Worm (Caenorhabditis elegans) whole organism, L1 larva: Measurements from ENCODE around the gene athp-2.
A peak's percentile ranks its signal among the peaks of the same experiment; 100 is the strongest.

Source experiments
- alr-1 ChIP-seq: fragments of 200-800 bp; sonication (Bioruptor generic); optimal IDR thresholded peaks from 2 replicates; lab custom pipeline; 2018; ENCODE audit warnings: borderline replicate concordance, mild to moderate bottlenecking, missing genetic modification characterization, missing compliant biosample characterization
- aly-2 ChIP-seq: fragments of 150-350 bp; optimal IDR thresholded peaks from 2 replicates; lab custom pipeline; 2014; ENCODE audit warnings: missing biosample characterization, missing genetic modification characterization
- blmp-1 ChIP-seq: fragments of 150-350 bp; optimal IDR thresholded peaks from 2 replicates; lab custom pipeline; 2014; ENCODE audit warnings: missing biosample characterization, missing genetic modification characterization
- ceh-82 ChIP-seq, 3 experiments: fragments of 150-350 bp in 1 of 3; sonication (generic microtip) in 2 of 3; optimal IDR thresholded peaks; 2 replicates each; lab custom pipeline; 2014 to 2017; ENCODE audit warnings: missing biosample characterization in 3 of 3, missing genetic modification characterization in 3 of 3
- ceh-90 ChIP-seq: sonication (generic microtip); optimal IDR thresholded peaks from 2 replicates; lab custom pipeline; 2016; ENCODE audit warnings: missing genetic modification characterization, missing compliant biosample characterization
- dsc-1 ChIP-seq: sonication (generic microtip); optimal IDR thresholded peaks from 2 replicates; lab custom pipeline; 2016; ENCODE audit warnings: mild to moderate bottlenecking, missing genetic modification characterization, missing compliant biosample characterization
- efl-3 ChIP-seq: fragments of 200-800 bp; sonication (Bioruptor generic); optimal IDR thresholded peaks from 2 replicates; lab custom pipeline; 2018; ENCODE audit warnings: mild to moderate bottlenecking, missing genetic modification characterization, missing compliant biosample characterization
- egl-13 ChIP-seq: sonication (generic microtip); optimal IDR thresholded peaks from 2 replicates; lab custom pipeline; 2016; ENCODE audit warnings: missing genotype, missing genetic modification reagents, missing genetic modification characterization, missing compliant biosample characterization
- elt-3 ChIP-seq, 6 experiments: fragments of 150-350 bp in 1 of 6; sonication (generic microtip); optimal IDR thresholded peaks; 2 replicates each; lab custom pipeline; 2017 to 2018; ENCODE audit warnings: missing biosample characterization in 6 of 6, missing genetic modification characterization in 6 of 6, inconsistent platforms in 1 of 6
- fkh-4 ChIP-seq: sonication (generic microtip); optimal IDR thresholded peaks from 2 replicates; lab custom pipeline; 2016; ENCODE audit warnings: missing compliant biosample characterization, missing genetic modification characterization, borderline replicate concordance
- fkh-8 ChIP-seq: sonication (generic microtip); optimal IDR thresholded peaks from 2 replicates; lab custom pipeline; 2016; ENCODE audit warnings: mild to moderate bottlenecking, missing genetic modification characterization, missing compliant biosample characterization
- fos-1 ChIP-seq: fragments of 150-350 bp; optimal IDR thresholded peaks from 2 replicates; lab custom pipeline; 2014; ENCODE audit warnings: missing biosample characterization, missing genetic modification characterization
- hlh-17 ChIP-seq: fragments of 200-800 bp; sonication (Bioruptor generic); optimal IDR thresholded peaks from 2 replicates; lab custom pipeline; 2018; ENCODE audit warnings: missing genetic modification characterization, mild to moderate bottlenecking, missing compliant biosample characterization, moderate library complexity, borderline replicate concordance
- isw-1 ChIP-seq: fragments of 200-800 bp; sonication (Bioruptor generic); IDR thresholded peaks from 2 replicates; pipeline ENCODE4 v1.3.6; 2022; ENCODE audit warnings: missing genetic modification characterization, missing compliant biosample characterization
- lin-35 ChIP-seq, 2 experiments: fragments of 150-350 bp; optimal IDR thresholded peaks; 2 replicates each; lab custom pipeline; 2014; ENCODE audit warnings: missing biosample characterization in 2 of 2, missing genetic modification characterization in 2 of 2, missing genetic modification reagents in 2 of 2
- lir-3 ChIP-seq: sonication (generic microtip); optimal IDR thresholded peaks from 2 replicates; lab custom pipeline; 2016; ENCODE audit warnings: mild to moderate bottlenecking, missing genetic modification characterization, moderate library complexity, missing compliant biosample characterization; ENCODE audit not compliant: poor library complexity
- mdl-1 ChIP-seq, 2 experiments: fragments of 150-350 bp; optimal IDR thresholded peaks; 2 replicates each; lab custom pipeline; 2014 to 2017; ENCODE audit warnings: missing biosample characterization in 2 of 2, missing genetic modification characterization in 2 of 2, inconsistent platforms in 1 of 2
- mef-2 ChIP-seq: fragments of 150-350 bp; optimal IDR thresholded peaks from 2 replicates; lab custom pipeline; 2014; ENCODE audit warnings: missing biosample characterization, missing genetic modification characterization
- nhr-11 ChIP-seq: fragments of 150-350 bp; optimal IDR thresholded peaks from 2 replicates; lab custom pipeline; 2014; ENCODE audit warnings: missing biosample characterization, missing genetic modification characterization
- nhr-19 ChIP-seq: fragments of 200-800 bp; sonication (Bioruptor generic); conservative IDR thresholded peaks from 2 replicates; pipeline ENCODE4 v1.3.6; 2022; ENCODE audit warnings: missing genetic modification characterization, missing compliant biosample characterization
- nhr-20 ChIP-seq: sonication (generic microtip); optimal IDR thresholded peaks from 2 replicates; lab custom pipeline; 2016; ENCODE audit warnings: mild to moderate bottlenecking, missing genetic modification characterization, missing compliant biosample characterization
- nhr-77 ChIP-seq: fragments of 150-350 bp; optimal IDR thresholded peaks from 2 replicates; lab custom pipeline; 2014; ENCODE audit warnings: missing biosample characterization, missing genetic modification characterization
- nhr-84 ChIP-seq: sonication (generic microtip); optimal IDR thresholded peaks from 2 replicates; lab custom pipeline; 2017; ENCODE audit warnings: missing biosample characterization, missing genetic modification characterization
- nhr-85 ChIP-seq: sonication (generic microtip); peaks from one replicate; lab custom pipeline; 2016; ENCODE audit warnings: missing genetic modification characterization, inconsistent platforms, missing compliant biosample characterization
- nhr-90 ChIP-seq: sonication (generic microtip); optimal IDR thresholded peaks from 2 replicates; lab custom pipeline; 2016; ENCODE audit warnings: mild to moderate bottlenecking, missing genetic modification characterization, missing compliant biosample characterization; ENCODE audit not compliant: poor library complexity
- pag-3 ChIP-seq: sonication (generic microtip); optimal IDR thresholded peaks from 2 replicates; lab custom pipeline; 2017; ENCODE audit warnings: missing genetic modification characterization, mild to moderate bottlenecking, missing compliant biosample characterization, antibody characterized with exemption, borderline replicate concordance; ENCODE audit not compliant: insufficient read depth
- rnt-1 ChIP-seq: sonication (generic microtip); optimal IDR thresholded peaks from 2 replicates; lab custom pipeline; 2016; ENCODE audit warnings: mild to moderate bottlenecking, missing genetic modification characterization, moderate library complexity, missing compliant biosample characterization
- snpc-4 ChIP-seq: fragments of 150-350 bp; optimal IDR thresholded peaks from 2 replicates; lab custom pipeline; 2014; ENCODE audit warnings: missing biosample characterization, missing genetic modification characterization
- snu-23 ChIP-seq: sonication (generic microtip); optimal IDR thresholded peaks from 2 replicates; lab custom pipeline; 2016; ENCODE audit warnings: missing genetic modification characterization, missing compliant biosample characterization
- sox-4 ChIP-seq: sonication (generic microtip); optimal IDR thresholded peaks from 2 replicates; lab custom pipeline; 2016; ENCODE audit warnings: missing genetic modification characterization, missing compliant biosample characterization
- sptf-1 ChIP-seq: fragments of 150-350 bp; optimal IDR thresholded peaks from 2 replicates; lab custom pipeline; 2014; ENCODE audit warnings: missing biosample characterization, missing genetic modification characterization
- sup-37 ChIP-seq: fragments of 200-800 bp; sonication (Bioruptor generic); optimal IDR thresholded peaks from 2 replicates; lab custom pipeline; 2018; ENCODE audit warnings: mild to moderate bottlenecking, missing genetic modification characterization, missing compliant biosample characterization
- swsn-7 ChIP-seq: sonication (generic microtip); optimal IDR thresholded peaks from 2 replicates; lab custom pipeline; 2016; ENCODE audit warnings: missing genetic modification characterization, missing compliant biosample characterization
- tbx-2 ChIP-seq: sonication (generic microtip); optimal IDR thresholded peaks from 2 replicates; lab custom pipeline; 2016; ENCODE audit warnings: missing genetic modification characterization, missing compliant biosample characterization
- tlp-1 ChIP-seq: fragments of 150-350 bp; optimal IDR thresholded peaks from 2 replicates; lab custom pipeline; 2014; ENCODE audit warnings: missing biosample characterization, missing genetic modification characterization
- unc-130 ChIP-seq: fragments of 150-350 bp; optimal IDR thresholded peaks from 2 replicates; lab custom pipeline; 2017; ENCODE audit warnings: missing biosample characterization, missing genetic modification characterization, inconsistent platforms
- zag-1 ChIP-seq: fragments of 150-350 bp; optimal IDR thresholded peaks from 2 replicates; lab custom pipeline; 2014; ENCODE audit warnings: missing biosample characterization, missing genetic modification characterization
- zip-4 ChIP-seq: fragments of 200-800 bp; sonication (Bioruptor generic); optimal IDR thresholded peaks from 2 replicates; lab custom pipeline; 2018; ENCODE audit warnings: mild to moderate bottlenecking, missing genetic modification characterization, moderate library complexity, missing compliant biosample characterization
- ztf-11 ChIP-seq, 2 experiments: sonication (generic microtip); optimal IDR thresholded peaks; 2 replicates each; lab custom pipeline; 2016 to 2017; ENCODE audit warnings: missing genetic modification characterization in 2 of 2, missing biosample characterization in 1 of 2, missing compliant biosample characterization in 1 of 2
- ztf-4 ChIP-seq: fragments of 150-350 bp; optimal IDR thresholded peaks from 2 replicates; lab custom pipeline; 2014; ENCODE audit warnings: missing biosample characterization, missing genetic modification characterization

The athp-2 gene

DNA sequence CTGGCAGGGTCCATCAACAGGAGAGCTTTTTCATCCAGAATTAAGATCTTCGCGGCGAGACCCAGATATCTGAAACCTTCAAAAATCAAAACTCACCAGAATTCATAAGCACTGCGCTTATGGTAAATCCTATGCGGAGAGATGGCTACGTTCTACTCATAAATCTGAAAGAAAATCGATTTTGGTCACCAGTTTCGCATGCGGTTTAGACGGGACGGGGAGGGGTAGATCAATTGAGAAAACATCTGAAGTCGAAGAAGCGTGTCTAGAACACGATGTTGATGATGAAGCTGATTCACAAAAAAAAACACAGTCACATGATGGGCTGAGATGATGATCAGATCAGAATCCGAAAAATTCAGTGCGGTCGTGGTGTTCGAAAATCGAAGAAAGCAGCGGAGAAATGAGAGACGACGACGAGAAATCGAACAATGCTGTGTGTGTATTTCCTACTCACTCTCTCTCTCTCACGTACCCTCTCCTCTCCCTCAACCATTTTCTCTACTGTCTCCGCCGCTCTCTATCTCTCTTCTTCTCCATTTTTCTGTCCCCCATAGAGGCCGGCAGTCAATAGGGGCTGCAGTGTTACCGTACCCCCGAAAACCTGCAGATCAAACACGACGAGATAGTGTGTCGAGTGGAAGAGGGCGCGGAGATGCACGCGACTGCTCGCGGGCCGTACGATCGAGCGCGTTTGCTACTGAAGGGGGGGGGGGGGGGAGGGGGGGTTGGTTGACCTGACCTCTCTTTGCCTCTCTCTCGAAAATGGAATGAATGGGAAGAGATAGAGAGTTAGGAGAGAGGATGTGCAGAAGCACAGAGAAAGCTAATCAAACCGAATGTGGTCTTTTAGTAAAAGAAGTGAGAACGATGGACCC, 36.6 kb downstream of the athp-2 start, which contains the start of gene ntl-2 (continued):
- TF ChIP-seq unc-130 (tag; lab: Kevin White, UChicago) (peak; percentile 88), ceh-90 (tag; lab: Kevin White, UChicago) (peak; percentile 33), nhr-20 (tag; lab: Kevin White, UChicago) (peak; percentile 95), dsc-1 (tag; lab: Kevin White, UChicago) (peak; percentile 88), nhr-90 (tag; lab: Kevin White, UChicago) (peak; percentile 92), aly-2 (peak; percentile 37), fkh-8 (tag; lab: Kevin White, UChicago) (peak; percentile 99), mef-2 (peak; percentile 77), efl-3 (GFP tag; lab: Kevin White, UChicago) (peak; percentile 71), swsn-7 (tag; lab: Kevin White, UChicago) (peak; percentile 95), tbx-2 (peak; percentile 93), rnt-1 (tag; lab: Kevin White, UChicago) (peak; percentile 96), tlp-1 (tag; lab: Kevin White, UChicago) (no peak), snu-23 (peak; percentile 93), blmp-1 (tag; lab: Kevin White, UChicago) (peak; percentile 59), egl-13 (tag; lab: Kevin White, UChicago) (peak; percentile 87), nhr-19 (peak; percentile 95), pag-3 (tag; lab: Kevin White, UChicago) (no peak), fkh-4 (peak; percentile 23), sptf-1 (tag; lab: Kevin White, UChicago) (no peak), sox-4 (tag; lab: Kevin White, UChicago) (peak; percentile 73), nhr-85 (tag; lab: Kevin White, UChicago) (peak; percentile 97), ztf-4 (tag; lab: Kevin White, UChicago) (peak; percentile 89), ztf-11 (tag; optimal IDR thresholded peaks at IDR 0.05; lab: Kevin White, UChicago) (peak in 1 of 2 experiments; percentile 76), alr-1 (no peak), nhr-84 (no peak), sup-37 (GFP tag; lab: Kevin White, UChicago) (peak; percentile 92), isw-1 (peak; percentile 94), hlh-17 (no peak), lir-3 (tag; lab: Kevin White, UChicago) (peak; percentile 85), fos-1 (tag; lab: Kevin White, UChicago) (peak; percentile 86), nhr-11 (tag; lab: Kevin White, UChicago) (peak; percentile 79), mdl-1 (tag; optimal IDR thresholded peaks at IDR 0.05; lab: Kevin White, UChicago) (peak; percentile 60 to 96), nhr-77 (tag; lab: Kevin White, UChicago) (peak; percentile 97)

DNA sequence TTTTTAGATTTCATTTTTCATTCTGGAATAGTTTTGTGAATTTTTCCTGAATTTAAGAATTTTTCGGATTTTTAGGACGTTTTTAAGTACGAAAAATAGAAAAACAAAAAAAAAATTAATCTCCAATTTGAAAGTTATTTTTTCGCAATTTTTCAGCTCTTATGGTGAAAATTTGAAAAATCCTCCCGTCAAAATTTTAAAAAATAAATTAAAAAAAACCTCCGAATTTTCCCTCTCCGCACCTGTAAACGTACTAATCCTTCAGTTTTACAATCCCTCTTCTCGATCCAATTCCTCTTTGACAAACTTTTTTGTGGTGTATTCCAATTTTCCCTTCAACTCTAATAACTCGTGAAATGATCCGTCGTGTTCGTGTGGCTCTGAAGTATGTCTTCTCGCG, 38.2 kb downstream of the athp-2 start, which contains the start of gene B0286.1:
Gene B0286.1, plus strand, starts transcription at position 301 of the 400 bp plus-strand sequence.
- TF ChIP-seq zag-1 (tag; lab: Kevin White, UChicago) (no peak), lin-35 (GFP tag; optimal IDR thresholded peaks at IDR 0.05; lab: Kevin White, UChicago) (no peak), elt-3 (tag; optimal IDR thresholded peaks at IDR 0.05; lab: Kevin White, UChicago) (no peak)

DNA sequence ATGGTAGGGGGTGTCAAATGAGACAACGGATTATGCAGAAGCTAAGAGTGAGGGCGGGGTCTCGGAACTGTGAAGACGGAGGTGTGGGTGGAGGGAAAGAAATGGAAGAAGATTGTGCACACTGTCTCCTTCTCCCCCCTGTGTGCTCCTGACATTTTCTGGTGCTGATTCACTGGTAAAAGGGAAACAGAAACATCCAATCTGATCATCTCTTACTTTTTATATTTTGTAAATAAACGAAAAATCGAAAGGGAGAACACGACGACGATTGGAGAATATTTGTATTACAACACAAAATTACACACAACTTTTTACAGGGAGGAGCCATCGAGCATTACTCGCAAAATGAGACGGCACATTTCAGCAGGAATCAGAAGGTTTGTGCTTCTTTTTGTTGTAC, 43.3 kb downstream of the athp-2 start, which contains the start of gene fkh-6:
Gene fkh-6, minus strand, starts transcription at position 101 of the 400 bp plus-strand sequence.
- TF ChIP-seq zag-1 (tag; lab: Kevin White, UChicago) (no peak), zip-4 (GFP tag; lab: Kevin White, UChicago) (no peak), elt-3 (tag; optimal IDR thresholded peaks at IDR 0.05; lab: Kevin White, UChicago) (no peak), snu-23 (no peak), sup-37 (GFP tag; lab: Kevin White, UChicago) (no peak), ceh-82 (tag; optimal IDR thresholded peaks at IDR 0.05; lab: Kevin White, UChicago) (no peak), tbx-2 (no peak), snpc-4 (tag; lab: Kevin White, UChicago) (no peak), aly-2 (no peak), fos-1 (tag; lab: Kevin White, UChicago) (no peak)
